Fruit fly (Drosophila melanogaster) whole organism, adult: ENCODE data around the gene CG9008.
A peak's percentile ranks its signal among the peaks of the same experiment; 100 is the strongest.

Source experiments
- CG14711 ChIP-seq: fragments of 200-800 bp; sonication (Bioruptor generic); optimal IDR thresholded peaks from 2 replicates; lab custom pipeline; 2018; ENCODE audit warnings: missing biosample characterization, mild to moderate bottlenecking, missing genetic modification characterization, moderate library complexity
- CG1620 ChIP-seq: fragments of 200-800 bp; sonication (Bioruptor generic); optimal IDR thresholded peaks from 2 replicates; lab custom pipeline; 2016; ENCODE audit warnings: missing biosample characterization, missing genetic modification characterization
- CG33017 ChIP-seq: fragments of 200-800 bp; sonication (Bioruptor generic); optimal IDR thresholded peaks from 2 replicates; lab custom pipeline; 2018; ENCODE audit warnings: missing biosample characterization, mild to moderate bottlenecking, missing genetic modification characterization, moderate library complexity
- CG5204 ChIP-seq: fragments of 200-800 bp; sonication (Bioruptor generic); optimal IDR thresholded peaks from 2 replicates; lab custom pipeline; 2016; ENCODE audit warnings: missing biosample characterization, missing genetic modification characterization
- CG7045 ChIP-seq: fragments of 200-800 bp; sonication (Bioruptor generic); optimal IDR thresholded peaks from 2 replicates; lab custom pipeline; 2017; ENCODE audit warnings: missing biosample characterization, mild to moderate bottlenecking, missing genetic modification characterization
- CG7101 ChIP-seq: fragments of 200-800 bp; sonication (Bioruptor generic); optimal IDR thresholded peaks from 2 replicates; lab custom pipeline; 2018; ENCODE audit warnings: missing biosample characterization, mild to moderate bottlenecking, missing genetic modification characterization, moderate library complexity
- Mnt ChIP-seq: fragments of 200-800 bp; sonication (Bioruptor generic); optimal IDR thresholded peaks from 2 replicates; lab custom pipeline; 2016; ENCODE audit warnings: missing biosample characterization, mild to moderate bottlenecking, missing genetic modification characterization
- bab1 ChIP-seq: fragments of 200-800 bp; sonication (Bioruptor generic); optimal IDR thresholded peaks from 3 replicates; lab custom pipeline; 2019; ENCODE audit warnings: missing biosample characterization, mild to moderate bottlenecking, missing genetic modification characterization, moderate library complexity
- cic ChIP-seq: fragments of 200-800 bp; sonication (Bioruptor generic); optimal IDR thresholded peaks from 2 replicates; lab custom pipeline; 2017; ENCODE audit warnings: missing biosample characterization, mild to moderate bottlenecking, missing genetic modification characterization, moderate library complexity
- cnc ChIP-seq, 2 experiments: fragments of >200 bp; optimal IDR thresholded peaks; 2 replicates each; lab custom pipeline; 2017
- kay ChIP-seq: fragments of 200-800 bp; sonication (Bioruptor generic); peaks from one replicate; lab custom pipeline; 2016; ENCODE audit warnings: missing biosample characterization, missing genetic modification characterization, borderline replicate concordance
- ovo ChIP-seq: fragments of 200-800 bp; sonication (Bioruptor generic); optimal IDR thresholded peaks from 2 replicates; lab custom pipeline; 2016; ENCODE audit warnings: missing biosample characterization, missing genetic modification characterization
- toe ChIP-seq: fragments of 200-800 bp; sonication (Bioruptor generic); optimal IDR thresholded peaks from 2 replicates; lab custom pipeline; 2016; ENCODE audit warnings: missing biosample characterization, missing genetic modification characterization

dm6 chr2L:13803032-13803661 is 23.2 kb upstream of the CG9008 start, which contains the start of gene CAH1:
- TF ChIP-seq ovo (GFP tag; lab: Kevin White, UChicago) (peak; percentile 23), Mnt (GFP tag; lab: Kevin White, UChicago) (peak; percentile 11), kay (GFP tag; lab: Kevin White, UChicago) (no peak), bab1 (GFP tag; lab: Kevin White, UChicago) (no peak), cnc (optimal IDR thresholded peaks at IDR 0.05; lab: Kevin White, UChicago) (peak in 1 of 2 experiments; percentile 37), cic (GFP tag; lab: Kevin White, UChicago) (peak; percentile 52), CG7101 (tag; lab: Kevin White, UChicago) (no peak), toe (GFP tag; lab: Kevin White, UChicago) (no peak), CG5204 (GFP tag; lab: Kevin White, UChicago) (no peak), CG7045 (GFP tag; lab: Kevin White, UChicago) (no peak), CG14711 (no peak), CG1620 (no peak), CG33017 (tag; lab: Kevin White, UChicago) (peak; percentile 1)
